Fruit fly (Drosophila melanogaster): ENCODE results near the gene Gr2a.
A peak's percentile ranks its signal among the peaks of the same experiment; 100 is the strongest.

The Gr2a gene

DNA sequence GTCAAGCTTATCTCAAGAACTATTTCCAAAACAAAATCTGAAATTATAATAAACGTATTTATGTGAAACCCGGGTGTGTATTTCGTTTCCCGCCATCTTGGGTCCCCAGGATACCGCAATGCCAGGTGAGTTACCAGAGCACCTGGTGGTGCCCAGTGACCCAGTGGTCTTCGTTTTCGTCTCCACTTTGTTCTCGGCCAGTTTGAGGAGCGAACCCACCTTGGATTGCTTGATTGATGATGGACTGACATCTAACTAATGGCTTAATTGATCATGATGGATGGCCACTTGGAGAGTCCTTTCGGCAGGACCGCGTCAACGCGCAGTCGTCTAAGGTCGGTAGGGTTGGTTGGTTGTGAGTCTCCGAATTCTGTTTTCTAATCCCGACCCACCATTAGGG, at the start of gene Gr2a:
Gene Gr2a, plus strand, starts transcription at position 301 of the 400 bp plus-strand sequence.
- TF ChIP-seq CG8632 (GFP tag; optimal IDR thresholded peaks at IDR 0.05) (no peak), dsx (GFP tag; optimal IDR thresholded peaks at IDR 0.05; ENCODE audit: poor library complexity, severe bottlenecking) (no peak), CG4318 (GFP tag; optimal IDR thresholded peaks at IDR 0.05) (no peak), OdsH (GFP tag; optimal IDR thresholded peaks at IDR 0.05) (no peak), Eip75B (GFP tag; optimal IDR thresholded peaks at IDR 0.05) (no peak), fd59A (GFP tag; optimal IDR thresholded peaks at IDR 0.05) (no peak), CG16779 (tag; optimal IDR thresholded peaks at IDR 0.05) (no peak), CG11294 (GFP tag; IDR thresholded peaks at IDR 0.05) (no peak), achi (GFP tag; optimal IDR thresholded peaks at IDR 0.05) (no peak), ss (GFP tag; optimal IDR thresholded peaks at IDR 0.05) (no peak), CG7368 (GFP tag; optimal IDR thresholded peaks at IDR 0.05) (no peak), Blimp-1 (GFP tag; optimal IDR thresholded peaks at IDR 0.05) (no peak), CG6792 (GFP tag; optimal IDR thresholded peaks at IDR 0.05) (no peak), lz (GFP tag; optimal IDR thresholded peaks at IDR 0.05) (no peak), CG6854 (GFP tag; optimal IDR thresholded peaks at IDR 0.05) (no peak), CG3032 (tag; optimal IDR thresholded peaks at IDR 0.05) (no peak), Smox (GFP tag; optimal IDR thresholded peaks at IDR 0.05) (no peak), Gug (GFP tag; IDR thresholded peaks at IDR 0.05) (no peak)

DNA sequence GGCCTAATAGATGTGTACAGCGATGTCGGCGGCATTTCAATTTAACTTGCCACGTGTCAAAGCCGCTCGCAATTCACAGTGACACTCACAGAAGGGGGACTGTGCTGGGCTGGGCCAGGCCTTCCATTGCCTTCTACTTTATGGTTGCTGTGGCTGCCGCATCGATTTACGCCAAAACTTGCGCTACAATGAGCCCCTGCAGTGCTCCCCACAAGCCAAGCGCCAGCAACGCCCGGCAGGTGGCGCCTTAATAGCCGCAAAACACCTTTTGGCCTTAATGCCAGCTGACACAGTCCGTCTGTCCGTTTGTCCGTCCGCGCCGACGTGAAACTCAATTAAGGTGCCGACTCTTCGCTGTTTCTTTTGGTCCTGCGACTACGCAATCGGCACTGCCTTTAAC, 47.2 kb upstream of the Gr2a start:
- TF ChIP-seq Blimp-1 (GFP tag; optimal IDR thresholded peaks at IDR 0.05) = no peak
- TF ChIP-seq Hr38 (GFP tag; optimal IDR thresholded peaks at IDR 0.05) = no peak
- no peak for TF ChIP-seq CG1621 (tag; optimal IDR thresholded peaks at IDR 0.05)
- no peak for TF ChIP-seq Eip75B (GFP tag; optimal IDR thresholded peaks at IDR 0.05)

DNA sequence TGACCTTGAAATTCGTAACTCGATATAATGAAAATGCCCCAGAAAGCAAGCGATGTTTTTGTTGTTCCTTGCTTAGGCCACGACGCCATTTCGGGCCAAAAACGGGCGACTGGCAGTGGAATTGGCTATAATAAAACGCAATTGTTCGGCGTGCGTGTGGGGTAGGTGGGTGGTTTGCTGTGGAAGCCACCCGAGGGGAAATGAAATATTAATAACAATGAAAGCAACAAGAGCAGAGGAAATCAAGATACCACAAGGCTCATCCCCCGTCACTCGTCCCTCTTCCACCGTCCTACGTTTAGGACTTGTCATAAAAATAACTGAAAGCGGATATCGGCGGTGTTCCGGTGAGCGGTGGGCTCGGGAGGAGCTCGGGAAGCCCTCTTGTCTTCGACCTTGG, 46.5 kb upstream of the Gr2a start:
- no peak for TF ChIP-seq CG11762 (GFP tag; optimal IDR thresholded peaks at IDR 0.05; ENCODE audit: insufficient read depth)
- no peak for TF ChIP-seq Hr38 (GFP tag; optimal IDR thresholded peaks at IDR 0.05)
- TF ChIP-seq fd85E (GFP tag; optimal IDR thresholded peaks at IDR 0.05) = no peak
- TF ChIP-seq topi (GFP tag; optimal IDR thresholded peaks at IDR 0.05) = no peak
- TF ChIP-seq Sox14 (GFP tag; optimal IDR thresholded peaks at IDR 0.05) = no peak
- no peak for TF ChIP-seq Sox15 (GFP tag; optimal IDR thresholded peaks at IDR 0.05)

DNA sequence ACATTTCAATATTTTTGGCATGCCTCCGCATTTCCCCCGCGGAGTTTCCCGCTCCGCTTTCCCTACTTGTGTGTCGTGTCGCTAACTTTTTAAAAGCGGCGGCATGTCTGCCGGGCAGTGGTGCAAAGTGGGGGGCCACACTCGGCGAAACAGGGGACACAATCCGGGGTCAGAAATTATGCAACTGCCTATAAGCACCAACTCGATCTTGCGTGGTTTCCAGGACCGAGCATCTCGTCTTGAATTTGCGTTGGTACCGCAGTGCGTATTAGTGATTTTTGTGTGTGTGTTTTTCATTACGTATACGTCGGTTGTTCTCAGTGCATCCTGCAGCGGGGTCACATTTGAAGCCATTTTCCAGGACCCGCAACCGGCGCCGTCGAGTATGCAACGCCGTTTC, 44.5 kb upstream of the Gr2a start:
- no peak for TF ChIP-seq spab (GFP tag; optimal IDR thresholded peaks at IDR 0.05)
- TF ChIP-seq svp (GFP tag) = peak; percentile 58
- TF ChIP-seq Eip78C (GFP tag) = peak; percentile 49

DNA sequence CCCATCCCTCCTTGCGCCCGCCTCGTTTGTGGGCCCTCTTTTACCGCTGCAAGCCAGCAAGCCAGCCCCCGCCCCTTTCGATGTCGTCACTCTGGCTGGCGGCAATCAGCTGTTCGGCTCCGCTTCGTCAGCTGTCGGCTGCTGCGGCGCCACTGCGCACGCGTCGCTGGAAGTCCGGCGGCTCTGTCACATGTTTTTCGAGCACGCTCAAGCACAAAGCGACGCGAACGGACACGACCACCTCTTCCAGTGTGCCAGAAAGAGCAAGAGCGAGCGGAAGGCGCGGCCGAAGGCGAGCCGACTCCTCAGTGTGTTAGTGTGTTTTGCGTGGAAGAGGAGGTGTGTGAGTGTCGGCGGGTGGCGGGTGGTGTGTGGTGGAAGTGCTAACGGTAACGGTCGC, 43.3 kb upstream of the Gr2a start, which contains the start of gene futsch:
Gene futsch, plus strand, starts transcription at position 106 of the 400 bp plus-strand sequence.
- TF ChIP-seq fd85E (GFP tag; optimal IDR thresholded peaks at IDR 0.05) = no peak
- TF ChIP-seq CG6163 (GFP tag; IDR thresholded peaks at IDR 0.05) = no peak
- TF ChIP-seq CG6808 (GFP tag; optimal IDR thresholded peaks at IDR 0.05) = no peak
- TF ChIP-seq Eip93F (GFP tag; optimal IDR thresholded peaks at IDR 0.05) = no peak
- no peak for TF ChIP-seq ss (GFP tag; optimal IDR thresholded peaks at IDR 0.05)
- TF ChIP-seq CG16779 (tag; optimal IDR thresholded peaks at IDR 0.05) = no peak
- no peak for TF ChIP-seq CG11294 (GFP tag; IDR thresholded peaks at IDR 0.05)
- no peak for TF ChIP-seq acj6 (GFP tag; optimal IDR thresholded peaks at IDR 0.05)
- TF ChIP-seq Eip78C (GFP tag) = no peak
- TF ChIP-seq Sox14 (GFP tag; optimal IDR thresholded peaks at IDR 0.05) = no peak
- no peak for TF ChIP-seq CG15336 (GFP tag; IDR thresholded peaks at IDR 0.05)
- TF ChIP-seq eg (GFP tag; IDR thresholded peaks at IDR 0.05) = no peak
- no peak for TF ChIP-seq achi (GFP tag; optimal IDR thresholded peaks at IDR 0.05)
- no peak for TF ChIP-seq CG6854 (GFP tag; optimal IDR thresholded peaks at IDR 0.05)
- no peak for TF ChIP-seq fd59A (GFP tag; optimal IDR thresholded peaks at IDR 0.05)
- TF ChIP-seq CG4318 (GFP tag; optimal IDR thresholded peaks at IDR 0.05) = no peak
- no peak for TF ChIP-seq Sox102F (GFP tag; optimal IDR thresholded peaks at IDR 0.05)

Measured in whole organism, prepupa.